Fruit fly (Drosophila melanogaster) whole organism, embryonic: ENCODE measurements around the gene CG7328.

Source experiments
- Awh ChIP-seq: fragments of 200-800 bp; sonication (Bioruptor generic); IDR thresholded peaks from 2 replicates; pipeline ENCODE4, ENCODE4 v1.3.6; 2022; ENCODE audit warnings: missing biosample characterization, missing genetic modification characterization
- Bteb2 ChIP-seq: fragments of 200-800 bp; sonication (Bioruptor generic); optimal IDR thresholded peaks from 2 replicates; lab custom pipeline; 2016; ENCODE audit warnings: missing biosample characterization, missing genetic modification characterization
- CG10565 ChIP-seq: fragments of 200-800 bp; sonication (Bioruptor generic); optimal IDR thresholded peaks from 3 replicates; lab custom pipeline; 2016; ENCODE audit warnings: missing biosample characterization, mild to moderate bottlenecking, missing genetic modification characterization
- CG11247 ChIP-seq: fragments of 200-800 bp; sonication (Bioruptor generic); IDR thresholded peaks from 2 replicates; pipeline ENCODE4 v1.3.6; 2022; ENCODE audit warnings: missing biosample characterization, missing genetic modification characterization
- CG1233 ChIP-seq: fragments of 200-800 bp; sonication (Bioruptor generic); optimal IDR thresholded peaks from 4 replicates; lab custom pipeline; 2018; ENCODE audit warnings: missing biosample characterization, mild to moderate bottlenecking, missing genetic modification characterization
- CG13624 ChIP-seq: fragments of 200-800 bp; sonication (Bioruptor generic); optimal IDR thresholded peaks from 2 replicates; lab custom pipeline; 2016; ENCODE audit warnings: missing biosample characterization, missing genetic modification characterization
- CG13894 ChIP-seq: fragments of 200-800 bp; sonication (Bioruptor generic); optimal IDR thresholded peaks from 3 replicates; lab custom pipeline; 2018; ENCODE audit warnings: missing biosample characterization, mild to moderate bottlenecking, missing genetic modification characterization, moderate library complexity
- CG14014 ChIP-seq: fragments of 200-800 bp; sonication (Bioruptor generic); IDR thresholded peaks from 2 replicates; pipeline ENCODE4 v1.3.6; 2022; ENCODE audit warnings: missing biosample characterization, missing genetic modification characterization
- CG14965 ChIP-seq: fragments of 200-800 bp; sonication (Bioruptor generic); optimal IDR thresholded peaks from 2 replicates; lab custom pipeline; 2016; ENCODE audit warnings: missing biosample characterization, missing genetic modification characterization, borderline replicate concordance
- CG15073 ChIP-seq: fragments of 200-800 bp; sonication (Bioruptor generic); optimal IDR thresholded peaks from 2 replicates; lab custom pipeline; 2016; ENCODE audit warnings: missing biosample characterization, missing genetic modification characterization
- CG15601 ChIP-seq: fragments of 200-800 bp; sonication (Bioruptor generic); optimal IDR thresholded peaks from 3 replicates; lab custom pipeline; 2019; ENCODE audit warnings: missing biosample characterization, mild to moderate bottlenecking, missing genetic modification characterization, moderate library complexity
- CG16815 ChIP-seq: fragments of 200-800 bp; sonication (Bioruptor generic); optimal IDR thresholded peaks from 3 replicates; lab custom pipeline; 2017; ENCODE audit warnings: missing biosample characterization, mild to moderate bottlenecking, missing genetic modification characterization
- CG1832 ChIP-seq: fragments of 200-800 bp; sonication (Bioruptor generic); optimal IDR thresholded peaks from 2 replicates; lab custom pipeline; 2017; ENCODE audit warnings: missing biosample characterization, mild to moderate bottlenecking, missing genetic modification characterization, inconsistent platforms
- CG18476 ChIP-seq: fragments of 200-800 bp; sonication (Bioruptor generic); optimal IDR thresholded peaks from 2 replicates; lab custom pipeline; 2016; ENCODE audit warnings: missing biosample characterization, mild to moderate bottlenecking, missing genetic modification characterization
- CG2678 ChIP-seq: fragments of 200-800 bp; sonication (Bioruptor generic); optimal IDR thresholded peaks from 3 replicates; lab custom pipeline; 2019; ENCODE audit warnings: missing biosample characterization, mild to moderate bottlenecking, missing genetic modification characterization, moderate library complexity
- CG32767 ChIP-seq: fragments of 200-800 bp; sonication (Bioruptor generic); IDR thresholded peaks from 2 replicates; pipeline ENCODE4 v1.3.6; 2022; ENCODE audit warnings: missing biosample characterization, missing genetic modification characterization
- CG42726 ChIP-seq: fragments of 200-800 bp; sonication (Bioruptor generic); IDR thresholded peaks from 2 replicates; pipeline ENCODE4 v1.3.6; 2022; ENCODE audit warnings: missing biosample characterization, missing genetic modification characterization; ENCODE audit not compliant: partially characterized antibody
- CG5953 ChIP-seq: fragments of 200-800 bp; sonication (Bioruptor generic); IDR thresholded peaks from 2 replicates; pipeline ENCODE4 v1.3.6; 2022; ENCODE audit warnings: missing biosample characterization, missing genetic modification characterization
- CG6813 ChIP-seq: fragments of 200-800 bp; sonication (Bioruptor generic); optimal IDR thresholded peaks from 2 replicates; lab custom pipeline; 2017; ENCODE audit warnings: missing biosample characterization, missing genetic modification characterization, mild to moderate bottlenecking, moderate library complexity, missing genetic modification reagents
- CG7963 ChIP-seq: fragments of 200-800 bp; sonication (Bioruptor generic); IDR thresholded peaks from 3 replicates; pipeline ENCODE4 v1.3.6; 2022; ENCODE audit warnings: missing biosample characterization, missing genetic modification characterization; ENCODE audit not compliant: partially characterized antibody
- CG9932 ChIP-seq: fragments of 200-800 bp; sonication (Bioruptor generic); IDR thresholded peaks from 2 replicates; pipeline ENCODE4 v1.3.6; 2022; ENCODE audit warnings: missing biosample characterization, missing genetic modification characterization
- CHES-1-like ChIP-seq: fragments of 200-800 bp; sonication (Bioruptor generic); optimal IDR thresholded peaks from 2 replicates; lab custom pipeline; 2016; ENCODE audit warnings: missing biosample characterization, missing genetic modification characterization
- Dip2 ChIP-seq: fragments of 200-800 bp; sonication (Bioruptor generic); IDR thresholded peaks from 2 replicates; pipeline ENCODE4 v1.3.6; 2022; ENCODE audit warnings: missing biosample characterization, missing genetic modification characterization
- Doc2 ChIP-seq: fragments of 200-800 bp; sonication (Bioruptor generic); IDR thresholded peaks from 2 replicates; pipeline ENCODE4 v1.3.6; 2022; ENCODE audit warnings: missing biosample characterization, missing genetic modification characterization
- Dref ChIP-seq: fragments of 200-800 bp; sonication (Bioruptor generic); IDR thresholded peaks from 2 replicates; pipeline ENCODE4 v1.3.6; 2022; ENCODE audit warnings: missing biosample characterization, missing genetic modification characterization
- Fer2 ChIP-seq: fragments of 200-800 bp; sonication (Bioruptor generic); optimal IDR thresholded peaks from 2 replicates; lab custom pipeline; 2018; ENCODE audit warnings: missing biosample characterization, mild to moderate bottlenecking, missing genetic modification characterization, moderate library complexity
- Gsc ChIP-seq: fragments of 200-800 bp; sonication (Bioruptor generic); IDR thresholded peaks from 2 replicates; pipeline ENCODE4 v1.3.6; 2022; ENCODE audit warnings: missing biosample characterization, missing genetic modification characterization
- Hr51 ChIP-seq, 2 experiments: fragments of 200-800 bp; sonication (Bioruptor generic); optimal IDR thresholded peaks; 2 replicates in 1 of 2; 3 replicates in 1 of 2; lab custom pipeline; 2016 to 2018; ENCODE audit warnings: missing biosample characterization in 2 of 2, missing genetic modification characterization in 2 of 2, mild to moderate bottlenecking in 1 of 2, moderate library complexity in 1 of 2
- MTF-1 ChIP-seq: fragments of 200-800 bp; sonication (Bioruptor generic); optimal IDR thresholded peaks from 2 replicates; lab custom pipeline; 2018; ENCODE audit warnings: missing biosample characterization, mild to moderate bottlenecking, missing genetic modification characterization, borderline replicate concordance
- NfI ChIP-seq: fragments of 200-800 bp; sonication (Bioruptor generic); optimal IDR thresholded peaks from 3 replicates; lab custom pipeline; 2018; ENCODE audit warnings: missing biosample characterization, mild to moderate bottlenecking, missing genetic modification characterization, moderate library complexity
- ac ChIP-seq: fragments of 200-800 bp; sonication (Bioruptor generic); optimal IDR thresholded peaks from 3 replicates; lab custom pipeline; 2017; ENCODE audit warnings: missing biosample characterization, mild to moderate bottlenecking, missing genetic modification characterization
- ap ChIP-seq: fragments of 200-800 bp; sonication (Bioruptor generic); IDR thresholded peaks from 2 replicates; pipeline ENCODE4 v1.3.6; 2022; ENCODE audit warnings: missing biosample characterization, missing genetic modification characterization
- ara ChIP-seq: fragments of 200-800 bp; sonication (Bioruptor generic); IDR thresholded peaks from 2 replicates; pipeline ENCODE4 v1.3.6; 2022; ENCODE audit warnings: missing biosample characterization, missing genetic modification characterization
- cad ChIP-seq: fragments of >200 bp; optimal IDR thresholded peaks from 2 replicates; lab custom pipeline; 2017; ENCODE audit warnings: missing biosample characterization, missing genetic modification characterization
- chinmo ChIP-seq: fragments of 200-800 bp; sonication (Bioruptor generic); IDR thresholded peaks from 4 replicates; pipeline ENCODE4 v1.3.6; 2022; ENCODE audit warnings: missing biosample characterization, missing genetic modification characterization; ENCODE audit not compliant: partially characterized antibody
- disco-r ChIP-seq: fragments of 200-800 bp; sonication (Bioruptor generic); optimal IDR thresholded peaks from 2 replicates; lab custom pipeline; 2016; ENCODE audit warnings: missing biosample characterization, missing genetic modification characterization
- ems ChIP-seq: fragments of 200-800 bp; sonication (Bioruptor generic); optimal IDR thresholded peaks from 3 replicates; lab custom pipeline; 2016; ENCODE audit warnings: missing biosample characterization, missing genetic modification characterization
- her ChIP-seq: fragments of 200-800 bp; sonication (Bioruptor generic); optimal IDR thresholded peaks from 2 replicates; lab custom pipeline; 2016; ENCODE audit warnings: missing biosample characterization, missing genetic modification characterization
- nerfin-1 ChIP-seq: fragments of 200-800 bp; sonication (Bioruptor generic); optimal IDR thresholded peaks from 3 replicates; lab custom pipeline; 2019; ENCODE audit warnings: missing biosample characterization, mild to moderate bottlenecking, missing genetic modification characterization, moderate library complexity
- onecut ChIP-seq: fragments of 200-800 bp; sonication (Bioruptor generic); IDR thresholded peaks from 2 replicates; pipeline ENCODE4 v1.3.6; 2022; ENCODE audit warnings: missing biosample characterization, missing genetic modification characterization
- pzg ChIP-seq: fragments of 200-800 bp; sonication (Bioruptor generic); optimal IDR thresholded peaks from 3 replicates; lab custom pipeline; 2018; ENCODE audit warnings: missing biosample characterization, mild to moderate bottlenecking, missing genetic modification characterization, moderate library complexity
- ranshi ChIP-seq: fragments of 200-800 bp; sonication (Bioruptor generic); IDR thresholded peaks from 2 replicates; pipeline ENCODE4 v1.3.6; 2022; ENCODE audit warnings: missing biosample characterization, missing genetic modification characterization
- salm ChIP-seq: fragments of 200-800 bp; sonication (Bioruptor generic); optimal IDR thresholded peaks from 2 replicates; lab custom pipeline; 2018; ENCODE audit warnings: missing biosample characterization, mild to moderate bottlenecking, missing genetic modification characterization
- sens-2 ChIP-seq: fragments of 200-800 bp; sonication (Bioruptor generic); IDR thresholded peaks from 2 replicates; pipeline ENCODE4 v1.3.6; 2022; ENCODE audit warnings: missing biosample characterization, missing genetic modification characterization
- so ChIP-seq: fragments of 200-800 bp; sonication (Bioruptor generic); IDR thresholded peaks from 3 replicates; pipeline ENCODE4 v1.3.6; 2022; ENCODE audit warnings: missing biosample characterization, missing genetic modification characterization
- stc ChIP-seq: fragments of 200-800 bp; sonication (Bioruptor generic); IDR thresholded peaks from 2 replicates; pipeline ENCODE4 v1.3.6; 2022; ENCODE audit warnings: missing biosample characterization, missing genetic modification characterization
- tll ChIP-seq, 2 experiments: fragments of 200-800 bp in 1 of 2; fragments of >200 bp in 1 of 2; sonication (Bioruptor generic) in 1 of 2; optimal IDR thresholded peaks; 2 replicates each; lab custom pipeline; 2017 to 2019; ENCODE audit warnings: missing biosample characterization in 2 of 2, missing genetic modification characterization in 2 of 2, mild to moderate bottlenecking in 1 of 2, moderate library complexity in 1 of 2
- twi ChIP-seq: fragments of 200-800 bp; optimal IDR thresholded peaks from 2 replicates; lab custom pipeline; 2019; ENCODE audit warnings: missing biosample characterization, mild to moderate bottlenecking, missing genetic modification characterization, moderate library complexity
- zfh2 ChIP-seq: fragments of 200-800 bp; sonication (Bioruptor generic); optimal IDR thresholded peaks from 2 replicates; lab custom pipeline; 2016; ENCODE audit warnings: missing biosample characterization, missing genetic modification characterization

CG7328 gene

DNA sequence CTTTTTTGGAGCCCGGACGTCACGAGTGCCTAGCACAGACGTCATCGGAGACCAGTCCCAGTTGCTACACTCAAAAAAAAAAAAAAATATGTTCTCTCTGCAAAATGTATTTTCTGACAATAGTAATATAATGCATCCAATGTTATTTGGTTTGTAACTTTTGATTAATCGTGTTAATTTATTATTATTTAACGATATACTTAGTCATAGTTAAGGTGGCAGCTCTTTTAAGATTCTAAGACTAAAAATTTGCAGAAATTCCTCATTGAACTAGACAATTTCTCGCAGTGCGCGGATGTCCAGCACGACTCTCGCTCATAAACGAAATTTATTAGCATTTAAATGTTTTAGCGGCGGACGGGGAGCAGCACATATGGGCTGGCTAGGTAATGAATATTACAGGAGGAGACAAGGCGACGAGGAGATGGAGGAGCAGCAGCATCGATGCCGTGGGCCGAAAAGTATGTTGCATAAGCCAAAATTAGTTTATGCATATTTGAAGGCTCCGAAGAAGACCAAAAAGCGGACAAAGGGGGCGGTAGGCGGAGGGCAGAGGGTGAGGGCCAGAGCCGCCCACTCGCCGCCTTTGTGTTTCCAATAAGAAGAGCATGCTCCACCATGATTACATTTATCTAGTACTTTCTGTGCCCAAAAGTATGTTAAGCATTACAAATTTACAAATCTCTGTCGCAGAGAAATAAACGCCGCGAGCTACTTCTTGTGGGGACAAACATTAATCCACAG lies 43.1 kb upstream of the CG7328 start (continued):
- TF ChIP-seq Dip2, result 0 out of 2 replicates have a peak, but pooled peaks have one; percentile 12
- no peak for TF ChIP-seq ap (GFP tag; lab: Robert Waterston, UW)
- TF ChIP-seq NfI (GFP tag; lab: Kevin White, UChicago), result peak; percentile 52
- no peak for TF ChIP-seq onecut (GFP tag; lab: Robert Waterston, UW)
- no peak for TF ChIP-seq CG14965
- no peak for TF ChIP-seq CHES-1-like (GFP tag; lab: Kevin White, UChicago)
- no peak for TF ChIP-seq tll (GFP tag; optimal IDR thresholded peaks at IDR 0.05; lab: Kevin White, UChicago)
- TF ChIP-seq Awh (GFP tag; lab: Robert Waterston, UW), result no peak
- no peak for TF ChIP-seq Fer2
- TF ChIP-seq Doc2 (GFP tag; lab: Robert Waterston, UW), result no peak
- no peak for TF ChIP-seq sens-2 (GFP tag; lab: Robert Waterston, UW)
- TF ChIP-seq ac (GFP tag; lab: Kevin White, UChicago), result no peak
- no peak for TF ChIP-seq Gsc (GFP tag; lab: Robert Waterston, UW)
- TF ChIP-seq CG15073 (GFP tag; lab: Kevin White, UChicago), result no peak
- no peak for TF ChIP-seq ems (GFP tag; lab: Kevin White, UChicago)
- peak; percentile 25 to 64 for TF ChIP-seq Hr51 (GFP tag; optimal IDR thresholded peaks at IDR 0.05; lab: Kevin White, UChicago)
- TF ChIP-seq CG7963 (GFP tag; lab: Robert Waterston, UW), result no peak
- TF ChIP-seq CG18476, result peak; percentile 32
- TF ChIP-seq cad (GFP tag; lab: Kevin White, UChicago), result no peak
- TF ChIP-seq CG1233 (GFP tag; lab: Kevin White, UChicago), result no peak
- TF ChIP-seq CG9932, result peak; percentile 56; the same call in 1 of the 2 replicates
- TF ChIP-seq pzg (GFP tag; lab: Kevin White, UChicago), result no peak
- no peak for TF ChIP-seq chinmo (GFP tag; lab: Robert Waterston, UW)
- TF ChIP-seq CG13624 (GFP tag; lab: Kevin White, UChicago), result no peak
- no peak for TF ChIP-seq CG42726 (GFP tag; lab: Robert Waterston, UW)
- no peak for TF ChIP-seq CG11247
- no peak for TF ChIP-seq Bteb2
- no peak for TF ChIP-seq CG5953 (GFP tag; lab: Robert Waterston, UW)
- TF ChIP-seq so (GFP tag; lab: Robert Waterston, UW), result 0 out of 3 replicates have a peak, but pooled peaks have one; percentile 18
- no peak for TF ChIP-seq disco-r (GFP tag; lab: Kevin White, UChicago)
- TF ChIP-seq CG14014 (GFP tag; lab: Robert Waterston, UW), result no peak
- peak; percentile 68 for TF ChIP-seq CG2678 (tag; lab: Kevin White, UChicago)
- no peak for TF ChIP-seq CG13894 (tag; lab: Kevin White, UChicago)
- TF ChIP-seq twi (tag; lab: Kevin White, UChicago), result no peak
- TF ChIP-seq ara (GFP tag; lab: Robert Waterston, UW), result no peak
- TF ChIP-seq zfh2 (GFP tag; lab: Kevin White, UChicago), result peak; percentile 33
- no peak for TF ChIP-seq Dref (GFP tag; lab: Robert Waterston, UW)
- TF ChIP-seq stc (GFP tag; lab: Robert Waterston, UW), result 0 out of 2 replicates have a peak, but pooled peaks have one; percentile 13
- TF ChIP-seq CG6813 (GFP tag; lab: Kevin White, UChicago), result peak; percentile 32
- TF ChIP-seq CG1832 (GFP tag; lab: Kevin White, UChicago), result no peak
- no peak for TF ChIP-seq her (GFP tag; lab: Kevin White, UChicago)
- TF ChIP-seq CG32767, result no peak
- no peak for TF ChIP-seq CG10565 (GFP tag; lab: Kevin White, UChicago)
- TF ChIP-seq CG16815, result peak; percentile 59
- peak; percentile 35; the same call in 1 of the 2 replicates for TF ChIP-seq ranshi (GFP tag; lab: Robert Waterston, UW)
- no peak for TF ChIP-seq MTF-1 (GFP tag; lab: Kevin White, UChicago)
- TF ChIP-seq CG15601 (tag; lab: Kevin White, UChicago), result no peak
- TF ChIP-seq nerfin-1 (tag; lab: Kevin White, UChicago), result no peak
- TF ChIP-seq salm (tag; lab: Kevin White, UChicago), result no peak
